Worm (Caenorhabditis elegans): ENCODE data around the gene H12D21.11.

DNA sequence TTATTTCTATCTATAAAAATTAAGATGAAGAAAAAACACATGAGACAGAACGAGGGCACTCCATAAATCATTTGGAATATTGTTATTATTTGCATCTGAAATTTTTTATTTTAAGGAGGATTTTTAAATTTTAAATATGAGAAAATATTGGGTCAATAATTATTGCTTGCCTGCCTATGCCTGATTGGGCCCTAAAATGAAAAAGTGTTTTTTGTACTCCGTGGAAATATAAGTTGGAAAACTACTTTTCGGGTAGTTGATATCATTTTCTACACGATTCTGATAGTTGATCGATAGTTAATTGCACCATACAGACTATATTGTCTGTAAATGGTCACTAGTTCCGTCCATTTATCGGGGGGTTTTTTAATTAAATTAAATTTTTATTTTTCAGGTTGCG, 12.5 kb downstream of the H12D21.11 start, which contains the start of gene srg-55:
- TF ChIP-seq flt-1 (GFP tag; IDR thresholded peaks at IDR 0.05) (no peak), ets-7 (tag; optimal IDR thresholded peaks at IDR 0.05) (no peak), ama-1 (optimal IDR thresholded peaks at IDR 0.05) (no peak), ceh-36 (tag; optimal IDR thresholded peaks at IDR 0.05) (no peak), tbx-11 (GFP tag; IDR thresholded peaks at IDR 0.05) (no peak)
